Worm (Caenorhabditis elegans): ENCODE data around the gene C06E7.88.

Gene C06E7.88

DNA sequence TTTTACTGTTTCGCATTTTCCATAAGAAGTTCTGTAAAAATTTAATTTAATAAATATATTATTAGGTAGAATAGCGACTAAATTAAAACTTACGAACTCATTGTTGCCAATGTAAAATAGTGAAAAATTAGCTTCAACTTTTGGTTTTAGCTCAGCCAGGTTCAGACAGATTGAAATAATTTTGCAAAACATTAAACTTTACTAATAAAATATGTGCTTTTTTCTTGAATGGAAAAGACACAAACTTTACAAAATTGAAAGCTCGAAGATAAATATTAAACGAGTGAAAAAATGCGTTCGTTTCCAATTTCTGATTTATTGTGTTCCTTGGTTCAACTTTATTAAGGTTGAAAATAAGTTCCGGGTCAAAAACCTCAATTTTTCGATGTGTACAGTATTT, 12.8 kb upstream of the C06E7.88 start, which contains the start of gene srv-22:
Gene srv-22 (minus strand): TSS at position 101 of the 400 bp plus-strand sequence.
- no peak for TF ChIP-seq ceh-14 (tag; optimal IDR thresholded peaks at IDR 0.05)
- TF ChIP-seq nhr-232 (tag; optimal IDR thresholded peaks at IDR 0.05): no peak

DNA sequence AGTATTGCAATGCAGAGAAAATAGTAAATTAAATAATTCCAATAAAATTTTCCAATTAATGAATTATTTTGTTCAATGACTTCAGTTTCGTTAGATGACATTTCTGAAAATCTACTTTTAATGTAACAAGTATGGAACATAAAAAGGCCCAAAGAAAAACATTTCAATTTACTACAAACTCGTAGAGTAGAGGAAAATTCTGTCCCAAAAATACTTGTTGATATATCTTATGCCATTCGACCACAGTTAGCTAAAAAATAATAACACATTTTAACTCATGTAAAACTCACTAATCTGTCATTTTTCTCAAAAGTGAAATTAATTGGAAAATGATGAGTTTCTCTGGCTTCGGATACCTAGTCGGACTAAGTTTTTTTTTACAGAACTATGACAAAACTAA, 10.2 kb upstream of the C06E7.88 start, which contains the start of gene srv-21:
Gene srv-21 (minus strand): TSS at position 101 of the 400 bp plus-strand sequence.
- no peak for TF ChIP-seq ceh-22 (tag; optimal IDR thresholded peaks at IDR 0.05)
- TF ChIP-seq zip-5 (tag; optimal IDR thresholded peaks at IDR 0.05): no peak
- TF ChIP-seq fax-1 (tag; optimal IDR thresholded peaks at IDR 0.05): no peak
- no peak for TF ChIP-seq tbx-7 (tag; optimal IDR thresholded peaks at IDR 0.05)
- no peak for TF ChIP-seq ets-4 (tag; optimal IDR thresholded peaks at IDR 0.05)

DNA sequence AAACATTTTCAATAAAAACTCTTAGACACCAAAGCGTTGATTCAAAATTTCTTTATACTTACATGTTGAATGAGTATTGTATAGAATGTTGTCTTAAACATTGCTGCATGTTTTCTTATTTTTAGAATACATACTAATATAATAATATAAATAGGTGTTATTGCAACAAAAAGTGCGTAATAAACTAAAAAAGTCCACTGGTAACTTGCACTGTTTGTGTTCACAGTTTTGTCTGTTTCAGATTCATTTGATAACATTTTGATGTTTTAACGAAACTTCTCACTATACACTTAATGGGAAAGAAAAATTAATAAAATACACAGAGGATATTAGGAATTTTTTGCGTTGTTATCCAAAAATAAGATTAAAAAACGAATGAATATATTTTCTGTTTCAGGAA, 6.7 kb upstream of the C06E7.88 start, which contains the start of gene srv-19:
Gene srv-19 (minus strand): TSS at position 101 of the 400 bp plus-strand sequence.
- no peak for TF ChIP-seq ceh-14 (tag; optimal IDR thresholded peaks at IDR 0.05)
- no peak for TF ChIP-seq hlh-6 (tag; optimal IDR thresholded peaks at IDR 0.05)
- no peak for TF ChIP-seq C08G9.2 (tag; optimal IDR thresholded peaks at IDR 0.05)
- TF ChIP-seq pros-1 (tag; optimal IDR thresholded peaks at IDR 0.05): no peak
- TF ChIP-seq lin-11 (tag; optimal IDR thresholded peaks at IDR 0.05): no peak
- TF ChIP-seq hlh-30 (tag; optimal IDR thresholded peaks at IDR 0.05; ENCODE audit: insufficient read depth): no peak
- no peak for TF ChIP-seq T23F11.4 (GFP tag; optimal IDR thresholded peaks at IDR 0.05)
- no peak for TF ChIP-seq nfya-1 (tag; optimal IDR thresholded peaks at IDR 0.05)
- no peak for TF ChIP-seq pha-2 (tag; optimal IDR thresholded peaks at IDR 0.05)
- TF ChIP-seq ceh-30 (tag; optimal IDR thresholded peaks at IDR 0.05): no peak
- no peak for TF ChIP-seq dve-1 (tag; optimal IDR thresholded peaks at IDR 0.05)

ce11 chrIV:5870072-5870471, 3.0 kb upstream of the C06E7.88 start, which contains the start of gene srv-17:
Gene srv-17 (minus strand): TSS chrIV:5870172.
- TF ChIP-seq sdc-2 (tag; optimal IDR thresholded peaks at IDR 0.05): no peak
- TF ChIP-seq gmeb-2 (tag; optimal IDR thresholded peaks at IDR 0.05): no peak
- no peak for TF ChIP-seq unc-55 (GFP tag; optimal IDR thresholded peaks at IDR 0.05)
- no peak for TF ChIP-seq elt-2 (tag; optimal IDR thresholded peaks at IDR 0.05)
- no peak for TF ChIP-seq lim-6 (tag; optimal IDR thresholded peaks at IDR 0.05)
- TF ChIP-seq ceh-2 (tag; optimal IDR thresholded peaks at IDR 0.05): no peak
- no peak for TF ChIP-seq mec-3 (tag; optimal IDR thresholded peaks at IDR 0.05; ENCODE audit: borderline replicate concordance)
- TF ChIP-seq unc-86 (tag; optimal IDR thresholded peaks at IDR 0.05): no peak
- TF ChIP-seq ahr-1 (tag; optimal IDR thresholded peaks at IDR 0.05): no peak
- TF ChIP-seq pat-9 (tag; optimal IDR thresholded peaks at IDR 0.05): no peak
- no peak for TF ChIP-seq pha-4 (tag; optimal IDR thresholded peaks at IDR 0.05)
- no peak for TF ChIP-seq ceh-30 (tag; optimal IDR thresholded peaks at IDR 0.05)
- no peak for TF ChIP-seq zip-5 (tag; optimal IDR thresholded peaks at IDR 0.05)

DNA sequence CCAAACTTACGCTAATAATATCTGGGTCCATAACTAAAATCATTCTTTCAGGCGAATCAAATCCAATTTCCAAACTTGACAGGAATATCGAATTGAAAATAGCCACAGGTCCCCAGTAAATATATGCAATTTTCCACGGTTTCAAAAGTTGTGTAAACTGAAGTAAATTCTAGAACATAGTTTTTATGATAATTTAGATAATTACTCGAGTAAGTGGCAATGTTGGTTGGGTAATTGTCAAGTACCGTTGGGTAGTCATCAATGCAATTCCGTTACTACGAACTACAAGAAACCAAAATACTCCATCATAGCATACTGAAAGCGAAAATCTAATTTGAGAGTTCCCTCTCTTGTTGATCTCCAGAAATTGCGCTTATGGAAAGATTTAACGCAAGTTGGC, 2.3 kb upstream of the C06E7.88 start:
- TF ChIP-seq Y22D7AL.16 (tag; optimal IDR thresholded peaks at IDR 0.05) (no peak), fkh-10 (GFP tag; optimal IDR thresholded peaks at IDR 0.05) (no peak), eyg-1 (tag; optimal IDR thresholded peaks at IDR 0.05) (no peak)

DNA sequence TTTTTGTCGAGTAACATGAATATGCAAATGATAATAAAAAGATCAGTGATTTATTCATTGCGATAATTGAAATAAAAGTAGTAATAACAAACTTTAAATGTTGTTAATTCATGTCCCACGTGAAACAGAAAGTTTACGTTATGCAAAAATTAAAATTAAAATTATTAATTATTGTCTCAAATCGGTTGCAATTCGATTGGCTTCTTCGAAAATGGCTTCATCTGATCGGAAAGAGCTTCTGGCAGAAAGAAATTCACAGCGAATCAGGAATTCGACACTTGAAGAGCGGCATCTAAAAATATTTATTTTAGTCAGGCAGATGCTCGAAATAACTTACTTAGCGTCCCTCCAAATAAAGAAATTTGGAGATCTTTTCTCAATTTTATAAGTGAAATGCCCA, 1.3 kb downstream of the C06E7.88 start, which contains the start of gene spe-27:
Gene spe-27 (minus strand): TSS at position 101 of the 400 bp plus-strand sequence.
- TF ChIP-seq nhr-232 (tag; optimal IDR thresholded peaks at IDR 0.05): no peak
- no peak for TF ChIP-seq Y22D7AL.16 (tag; optimal IDR thresholded peaks at IDR 0.05)
- no peak for TF ChIP-seq nfya-1 (tag; optimal IDR thresholded peaks at IDR 0.05)
- TF ChIP-seq ceh-6 (GFP tag; optimal IDR thresholded peaks at IDR 0.05): no peak
